Worm (Caenorhabditis elegans): ENCODE measurements around the gene wrt-7.

Gene wrt-7

ce11 chrV:15298597-15298996, 38.7 kb downstream of the wrt-7 start, which contains the start of gene cpr-3 (continued):
- no peak for TF ChIP-seq pbrm-1 (GFP tag; IDR thresholded peaks at IDR 0.05)
- no peak for TF ChIP-seq madf-3 (GFP tag; IDR thresholded peaks at IDR 0.05)
- no peak for TF ChIP-seq Y56A3A.18 (GFP tag; IDR thresholded peaks at IDR 0.05)
- TF ChIP-seq sdz-38 (tag; optimal IDR thresholded peaks at IDR 0.05): no peak
- TF ChIP-seq mes-4 (tag; optimal IDR thresholded peaks at IDR 0.05): no peak
- no peak for TF ChIP-seq attf-6 (GFP tag; IDR thresholded peaks at IDR 0.05)
- TF ChIP-seq ztf-22 (GFP tag; optimal IDR thresholded peaks at IDR 0.05): peak; percentile 88
- TF ChIP-seq lsl-1 (GFP tag; optimal IDR thresholded peaks at IDR 0.05): no peak
- TF ChIP-seq Y67H2A.10 (GFP tag; conservative IDR thresholded peaks at IDR 0.05): no peak
- no peak for TF ChIP-seq ztf-26 (tag; optimal IDR thresholded peaks at IDR 0.05)
- TF ChIP-seq mcd-1 (GFP tag; IDR thresholded peaks at IDR 0.05): no peak
- no peak for TF ChIP-seq unc-62 (GFP tag; optimal IDR thresholded peaks at IDR 0.05)
- no peak for TF ChIP-seq attf-3 (GFP tag; conservative IDR thresholded peaks at IDR 0.05)
- no peak for TF ChIP-seq aptf-2 (GFP tag; conservative IDR thresholded peaks at IDR 0.05)
- TF ChIP-seq hlh-26 (GFP tag; conservative IDR thresholded peaks at IDR 0.05): no peak
- no peak for TF ChIP-seq tlf-1 (GFP tag; optimal IDR thresholded peaks at IDR 0.05)
- no peak for TF ChIP-seq B0035.1 (tag; optimal IDR thresholded peaks at IDR 0.05)
- TF ChIP-seq Y53F4B.3 (GFP tag; IDR thresholded peaks at IDR 0.05): no peak
- TF ChIP-seq repo-1 (tag; optimal IDR thresholded peaks at IDR 0.05): no peak
- peak; percentile 24 for TF ChIP-seq madf-10 (tag; optimal IDR thresholded peaks at IDR 0.05)
- no peak for TF ChIP-seq bed-1 (GFP tag; IDR thresholded peaks at IDR 0.05)
- peak; percentile 69 for TF ChIP-seq atf-7 (tag; optimal IDR thresholded peaks at IDR 0.05)
- TF ChIP-seq xnd-1 (tag; optimal IDR thresholded peaks at IDR 0.05): no peak
- no peak for TF ChIP-seq snpc-4 (GFP tag; optimal IDR thresholded peaks at IDR 0.05)
- TF ChIP-seq snpc-4 (tag; optimal IDR thresholded peaks at IDR 0.05): no peak
- TF ChIP-seq egrh-3 (GFP tag; IDR thresholded peaks at IDR 0.05): no peak
- TF ChIP-seq F22D6.2 (tag; optimal IDR thresholded peaks at IDR 0.05): no peak
- peak; percentile 23 for TF ChIP-seq pha-4 (tag; optimal IDR thresholded peaks at IDR 0.05)
- TF ChIP-seq Y53G8AR.9 (GFP tag; conservative IDR thresholded peaks at IDR 0.05): no peak
- no peak for TF ChIP-seq chd-7 (tag; optimal IDR thresholded peaks at IDR 0.05)
- no peak for TF ChIP-seq ztf-3 (GFP tag; optimal IDR thresholded peaks at IDR 0.05)
- no peak for TF ChIP-seq nhr-120 (GFP tag; IDR thresholded peaks at IDR 0.05)

ce11 chrV:15295436-15295835, 41.9 kb downstream of the wrt-7 start:
- TF ChIP-seq ceh-40 (GFP tag; IDR thresholded peaks at IDR 0.05): peak; percentile 63; the same call in 1 of the 2 replicates
- peak; percentile 96 for TF ChIP-seq hsf-1 (GFP tag; IDR thresholded peaks at IDR 0.05)
- peak; percentile 29; the same call in 1 of the 2 replicates for TF ChIP-seq egl-44 (GFP tag; IDR thresholded peaks at IDR 0.05)
- TF ChIP-seq ceh-100 (GFP tag; IDR thresholded peaks at IDR 0.05): peak; percentile 53
- TF ChIP-seq madf-6 (GFP tag; IDR thresholded peaks at IDR 0.05): peak; percentile 50
- TF ChIP-seq dox-1 (GFP tag; IDR thresholded peaks at IDR 0.05): peak; percentile 77
- TF ChIP-seq egrh-3 (GFP tag; IDR thresholded peaks at IDR 0.05): 0 out of 2 replicates have a peak, but pooled peaks have one; percentile 19

ce11 chrV:15293865-15294264, 43.4 kb downstream of the wrt-7 start, which contains the start of gene str-96:
TSS of gene str-96 (minus strand) at chrV:15293965.
- no peak for TF ChIP-seq K11D2.4 (GFP tag; IDR thresholded peaks at IDR 0.05)
- no peak for TF ChIP-seq ceh-91 (GFP tag; IDR thresholded peaks at IDR 0.05)
- TF ChIP-seq die-1 (tag; optimal IDR thresholded peaks at IDR 0.05): no peak
- no peak for TF ChIP-seq lin-26 (GFP tag; IDR thresholded peaks at IDR 0.05)
- TF ChIP-seq let-526 (GFP tag; IDR thresholded peaks at IDR 0.05): no peak
- TF ChIP-seq egl-44 (GFP tag; IDR thresholded peaks at IDR 0.05): no peak
- TF ChIP-seq F55B11.4 (tag; optimal IDR thresholded peaks at IDR 0.05; ENCODE audit: borderline replicate concordance, insufficient read depth): no peak
- no peak for TF ChIP-seq nhr-90 (tag; optimal IDR thresholded peaks at IDR 0.05)
- no peak for TF ChIP-seq gei-17 (GFP tag; optimal IDR thresholded peaks at IDR 0.05)
- no peak for TF ChIP-seq lsl-1 (GFP tag; optimal IDR thresholded peaks at IDR 0.05)
- no peak for TF ChIP-seq lin-54 (GFP tag; optimal IDR thresholded peaks at IDR 0.05)
- no peak for TF ChIP-seq tbx-9 (tag; optimal IDR thresholded peaks at IDR 0.05; ENCODE audit: borderline replicate concordance)
- TF ChIP-seq F37B4.10 (GFP tag; IDR thresholded peaks at IDR 0.05): no peak
- TF ChIP-seq fkh-3 (tag; optimal IDR thresholded peaks at IDR 0.05): no peak
- TF ChIP-seq egrh-3 (GFP tag; IDR thresholded peaks at IDR 0.05): no peak
